Fruit fly (Drosophila melanogaster) whole organism, wandering third instar larva: ENCODE results near the gene Cpr78Ca.

Experiments
- Abd-B ChIP-seq: fragments of >200 bp; optimal IDR thresholded peaks from 2 replicates; lab custom pipeline; 2017; ENCODE audit warnings: missing biosample characterization, missing genetic modification characterization
- CG32264 ChIP-seq: fragments of 200-800 bp; sonication (Bioruptor generic); optimal IDR thresholded peaks from 2 replicates; lab custom pipeline; 2016; ENCODE audit warnings: missing biosample characterization, missing genetic modification characterization
- CG9705 ChIP-seq: fragments of 200-800 bp; sonication (Bioruptor generic); optimal IDR thresholded peaks from 2 replicates; lab custom pipeline; 2018; ENCODE audit warnings: missing biosample characterization, mild to moderate bottlenecking, missing genetic modification characterization
- CrebA ChIP-seq: fragments of 200-800 bp; sonication (Bioruptor generic); optimal IDR thresholded peaks from 2 replicates; lab custom pipeline; 2016; ENCODE audit warnings: missing biosample characterization, mild to moderate bottlenecking, missing genetic modification characterization, borderline replicate concordance
- Dfd ChIP-seq: fragments of >200 bp; optimal IDR thresholded peaks from 2 replicates; lab custom pipeline; 2017; ENCODE audit warnings: missing biosample characterization, missing genetic modification characterization
- Dif ChIP-seq: fragments of 200-275, 200-300 bp; sonication (Bioruptor generic); optimal IDR thresholded peaks from 2 replicates; lab custom pipeline; 2018; ENCODE audit warnings: missing biosample characterization, missing genetic modification characterization; ENCODE audit not compliant: partially characterized antibody
- GATAd ChIP-seq: sonication (Bioruptor generic); optimal IDR thresholded peaks from 2 replicates; lab custom pipeline; 2016; ENCODE audit warnings: missing biosample characterization, missing genetic modification characterization
- HLH106 ChIP-seq: fragments of 200-800 bp; optimal IDR thresholded peaks from 3 replicates; lab custom pipeline; 2019; ENCODE audit warnings: missing biosample characterization, mild to moderate bottlenecking, missing genetic modification characterization, moderate library complexity
- Hnf4 ChIP-seq: fragments of 200-800 bp; sonication (Bioruptor generic); optimal IDR thresholded peaks from 2 replicates; lab custom pipeline; 2016; ENCODE audit warnings: missing biosample characterization, mild to moderate bottlenecking, missing genetic modification characterization
- Hr78 ChIP-seq: fragments of >200 bp; optimal IDR thresholded peaks from 2 replicates; lab custom pipeline; 2017; ENCODE audit warnings: missing biosample characterization, missing genetic modification characterization
- Hr83 ChIP-seq: fragments of 200-300 bp; sonication (Bioruptor generic); optimal IDR thresholded peaks from 2 replicates; lab custom pipeline; 2016; ENCODE audit warnings: missing biosample characterization, mild to moderate bottlenecking, missing genetic modification characterization, moderate library complexity; ENCODE audit not compliant: poor library complexity, severe bottlenecking
- Jra ChIP-seq: sonication (Bioruptor generic); optimal IDR thresholded peaks from 2 replicates; lab custom pipeline; 2016; ENCODE audit warnings: missing biosample characterization, missing genetic modification characterization
- Mio ChIP-seq: sonication (Bioruptor generic); optimal IDR thresholded peaks from 2 replicates; lab custom pipeline; 2016; ENCODE audit warnings: missing biosample characterization, missing genetic modification characterization
- Myc ChIP-seq: fragments of >200 bp; optimal IDR thresholded peaks from 2 replicates; lab custom pipeline; 2017
- N ChIP-seq: fragments of >200 bp; optimal IDR thresholded peaks from 2 replicates; lab custom pipeline; 2018; ENCODE audit warnings: missing biosample characterization, missing external identifiers, missing genetic modification characterization
- OdsH ChIP-seq: fragments of 200-800 bp; sonication (Bioruptor generic); optimal IDR thresholded peaks from 2 replicates; lab custom pipeline; 2016; ENCODE audit warnings: missing biosample characterization, mild to moderate bottlenecking, missing genetic modification characterization
- Rel ChIP-seq, 2 experiments: fragments of 200-800 bp; sonication (Bioruptor generic) in 1 of 2; optimal IDR thresholded peaks; 2 replicates in 1 of 2; 3 replicates in 1 of 2; lab custom pipeline; 2016 to 2019; ENCODE audit warnings: mild to moderate bottlenecking in 2 of 2, missing biosample characterization in 2 of 2, missing genetic modification characterization in 2 of 2, moderate library complexity in 1 of 2
- Sp1 ChIP-seq: fragments of 200-800 bp; sonication (Bioruptor generic); optimal IDR thresholded peaks from 3 replicates; lab custom pipeline; 2019; ENCODE audit warnings: missing biosample characterization, mild to moderate bottlenecking, missing genetic modification characterization, moderate library complexity
- Vsx2 ChIP-seq: fragments of 200-300, 225-300 bp; sonication (Bioruptor generic); optimal IDR thresholded peaks from 2 replicates; lab custom pipeline; 2018; ENCODE audit warnings: missing biosample characterization, missing genetic modification characterization; ENCODE audit not compliant: partially characterized antibody
- br ChIP-seq: fragments of 200-800 bp; sonication (Bioruptor generic); optimal IDR thresholded peaks from 2 replicates; lab custom pipeline; 2016; ENCODE audit warnings: missing biosample characterization, missing genetic modification characterization
- brk ChIP-seq: fragments of 200-800 bp; sonication (Bioruptor generic); optimal IDR thresholded peaks from 2 replicates; lab custom pipeline; 2016; ENCODE audit warnings: missing biosample characterization, mild to moderate bottlenecking, missing genetic modification characterization
- dl ChIP-seq, 2 experiments: fragments of 175-275, 200-275 bp in 1 of 2; fragments of 200-275 bp in 1 of 2; sonication (Bioruptor generic); optimal IDR thresholded peaks; lab custom pipeline; 2018; ENCODE audit warnings: mild to moderate bottlenecking in 2 of 2, missing biosample characterization in 2 of 2, missing genetic modification characterization in 2 of 2, moderate library complexity in 2 of 2; ENCODE audit not compliant: partially characterized antibody in 2 of 2, insufficient read depth in 1 of 2
- dmrt93B ChIP-seq: fragments of 200-800 bp; sonication (Bioruptor generic); optimal IDR thresholded peaks from 2 replicates; lab custom pipeline; 2018; ENCODE audit warnings: missing biosample characterization, mild to moderate bottlenecking, missing genetic modification characterization
- dsf ChIP-seq: sonication (Bioruptor generic); optimal IDR thresholded peaks from 2 replicates; lab custom pipeline; 2016; ENCODE audit warnings: missing biosample characterization, missing genetic modification characterization, borderline replicate concordance
- ey ChIP-seq: fragments of 200-800 bp; sonication (Bioruptor generic); optimal IDR thresholded peaks from 2 replicates; lab custom pipeline; 2016; ENCODE audit warnings: missing biosample characterization, missing genetic modification characterization
- foxo ChIP-seq, 2 experiments: fragments of 200-800 bp; sonication (Bioruptor generic); optimal IDR thresholded peaks; 2 replicates in 1 of 2; 3 replicates in 1 of 2; lab custom pipeline; 2016 to 2017; ENCODE audit warnings: missing biosample characterization in 2 of 2, missing genetic modification characterization in 2 of 2
- fru ChIP-seq: fragments of 200-800 bp; sonication (Bioruptor generic); optimal IDR thresholded peaks from 3 replicates; lab custom pipeline; 2016; ENCODE audit warnings: missing biosample characterization, mild to moderate bottlenecking, missing genetic modification characterization
- h ChIP-seq: fragments of 200-800 bp; sonication (Bioruptor generic); optimal IDR thresholded peaks from 3 replicates; lab custom pipeline; 2016; ENCODE audit warnings: missing biosample characterization, mild to moderate bottlenecking, missing genetic modification characterization
- jim ChIP-seq: fragments of 175-275, 200-325 bp; sonication (Bioruptor generic); optimal IDR thresholded peaks from 2 replicates; lab custom pipeline; 2016; ENCODE audit warnings: missing biosample characterization, mild to moderate bottlenecking, missing genetic modification characterization
- lola ChIP-seq: fragments of >200 bp; optimal IDR thresholded peaks from 2 replicates; lab custom pipeline; 2017; ENCODE audit warnings: missing biosample characterization, missing genetic modification characterization
- pan ChIP-seq: fragments of >200 bp; optimal IDR thresholded peaks from 2 replicates; lab custom pipeline; 2017
- psq ChIP-seq: fragments of 200-800 bp; sonication (Bioruptor generic); optimal IDR thresholded peaks from 3 replicates; lab custom pipeline; 2017; ENCODE audit warnings: missing biosample characterization, mild to moderate bottlenecking, missing genetic modification characterization, moderate library complexity
- rgr ChIP-seq: fragments of 200-800 bp; sonication (Bioruptor generic); optimal IDR thresholded peaks from 3 replicates; lab custom pipeline; 2016; ENCODE audit warnings: missing biosample characterization, mild to moderate bottlenecking, missing genetic modification characterization
- sage ChIP-seq: fragments of 200-800 bp; sonication (Bioruptor generic); optimal IDR thresholded peaks from 2 replicates; lab custom pipeline; 2016; ENCODE audit warnings: missing biosample characterization, mild to moderate bottlenecking, missing genetic modification characterization
- sv ChIP-seq: fragments of 200-800 bp; sonication (Bioruptor generic); optimal IDR thresholded peaks from 3 replicates; lab custom pipeline; 2016; ENCODE audit warnings: missing biosample characterization, missing genetic modification characterization
- tai ChIP-seq: sonication (Bioruptor generic); optimal IDR thresholded peaks from 2 replicates; lab custom pipeline; 2016; ENCODE audit warnings: missing biosample characterization, missing genetic modification characterization
- usp ChIP-seq: fragments of >200 bp; optimal IDR thresholded peaks from 2 replicates; lab custom pipeline; 2017; ENCODE audit warnings: missing biosample characterization, missing genetic modification characterization
- woc ChIP-seq: sonication (Bioruptor generic); optimal IDR thresholded peaks from 2 replicates; lab custom pipeline; 2016; ENCODE audit warnings: missing biosample characterization, mild to moderate bottlenecking, missing genetic modification characterization

The Cpr78Ca gene

DNA sequence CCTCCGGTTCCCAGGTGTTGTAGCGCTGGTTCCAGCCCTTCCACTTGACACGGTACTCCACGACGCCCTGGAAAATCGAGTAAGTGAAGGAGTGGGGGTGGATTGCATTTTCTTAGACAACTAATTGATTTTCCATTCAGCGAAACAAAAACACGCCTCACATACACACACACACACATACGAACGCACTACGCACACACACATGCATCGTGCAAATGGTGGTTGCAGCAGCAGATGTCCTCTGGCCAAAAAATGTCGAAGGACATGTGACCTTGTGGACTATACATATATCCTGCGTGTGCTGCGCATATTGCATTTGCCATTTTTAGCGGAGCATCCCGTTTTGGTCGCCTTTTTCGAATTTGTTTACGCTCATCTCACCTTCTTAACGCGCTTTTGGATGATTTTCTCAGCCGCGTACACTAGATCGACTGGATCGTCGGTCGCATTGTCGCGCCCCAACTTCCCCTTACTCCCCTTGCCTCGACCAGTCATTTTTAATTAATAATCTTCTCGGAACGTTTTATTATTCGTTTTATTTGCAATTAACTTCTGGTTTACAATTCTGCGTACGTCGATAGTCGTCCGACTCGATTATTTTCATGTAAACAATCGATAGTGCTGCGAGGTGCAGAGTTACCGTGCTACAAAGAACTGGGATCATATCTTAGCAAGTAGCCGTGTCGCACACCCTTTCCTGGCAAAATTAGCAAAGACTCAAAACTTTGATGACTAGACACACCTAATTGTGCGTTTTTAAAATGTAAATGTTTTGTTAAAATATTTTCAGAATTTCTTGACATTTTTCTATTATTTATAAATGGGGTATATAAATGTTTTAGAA, 25.0 kb upstream of the Cpr78Ca start, which contains the start of gene Pc:
TSS of gene Pc (minus strand) at position 605 of the 844 bp plus-strand sequence.
- TF ChIP-seq woc (GFP tag; lab: Kevin White, UChicago) (no peak), CrebA (no peak), OdsH (GFP tag; lab: Kevin White, UChicago) (no peak), brk (no peak), Vsx2 (GFP tag; lab: Kevin White, UChicago) (peak; percentile 44), CG32264 (GFP tag; lab: Kevin White, UChicago) (no peak), psq (GFP tag; lab: Kevin White, UChicago) (no peak), ey (GFP tag; lab: Kevin White, UChicago) (no peak), Jra (GFP tag; lab: Kevin White, UChicago) (no peak), br (GFP tag; lab: Kevin White, UChicago) (no peak), GATAd (GFP tag; lab: Kevin White, UChicago) (no peak), Sp1 (no peak), Myc (lab: Kevin White, UChicago) (peak; percentile 6), CG9705 (no peak), lola (GFP tag; lab: Kevin White, UChicago) (no peak), jim (GFP tag; lab: Kevin White, UChicago) (no peak), h (peak; percentile 20), dsf (GFP tag; lab: Kevin White, UChicago) (no peak), dl (GFP tag; optimal IDR thresholded peaks at IDR 0.05; lab: Kevin White, UChicago; ENCODE audit: insufficient read depth in 1 of 2, partially characterized antibody in 2 of 2) (no peak), Hr78 (GFP tag; lab: Kevin White, UChicago) (no peak), Hr83 (GFP tag; lab: Kevin White, UChicago) (peak; percentile 38), Rel (GFP tag; optimal IDR thresholded peaks at IDR 0.05; lab: Kevin White, UChicago) (no peak), Rel (tag; optimal IDR thresholded peaks at IDR 0.05; lab: Kevin White, UChicago) (no peak), Hnf4 (GFP tag; lab: Kevin White, UChicago) (no peak), tai (GFP tag; lab: Kevin White, UChicago) (no peak), sage (no peak), rgr (GFP tag; lab: Kevin White, UChicago) (no peak), Mio (GFP tag; lab: Kevin White, UChicago) (no peak), N (GFP tag; lab: Kevin White, UChicago) (peak; percentile 37), fru (GFP tag; lab: Kevin White, UChicago) (no peak), foxo (GFP tag; optimal IDR thresholded peaks at IDR 0.05; lab: Kevin White, UChicago) (no peak), HLH106 (tag; lab: Kevin White, UChicago) (peak; percentile 22), dmrt93B (no peak), Abd-B (GFP tag; lab: Kevin White, UChicago) (no peak), Dif (GFP tag; lab: Kevin White, UChicago) (no peak), Dfd (GFP tag; lab: Kevin White, UChicago) (no peak), pan (lab: Kevin White, UChicago) (no peak), usp (no peak), sv (GFP tag; lab: Kevin White, UChicago) (no peak)

- TF ChIP-seq dl (GFP tag; optimal IDR thresholded peaks at IDR 0.05; lab: Kevin White, UChicago; ENCODE audit: insufficient read depth in 1 of 2, partially characterized antibody in 2 of 2) = no peak
- peak; percentile 100 for TF ChIP-seq HLH106 (tag; lab: Kevin White, UChicago)
- TF ChIP-seq Rel (GFP tag; optimal IDR thresholded peaks at IDR 0.05; lab: Kevin White, UChicago) = peak; percentile 99
- peak; percentile 98 for TF ChIP-seq Rel (tag; optimal IDR thresholded peaks at IDR 0.05; lab: Kevin White, UChicago)
- no peak for TF ChIP-seq jim (GFP tag; lab: Kevin White, UChicago)
- no peak for TF ChIP-seq Dif (GFP tag; lab: Kevin White, UChicago)
- TF ChIP-seq Hr83 (GFP tag; lab: Kevin White, UChicago) = peak; percentile 98
- no peak for TF ChIP-seq pan (lab: Kevin White, UChicago)
- TF ChIP-seq CG32264 (GFP tag; lab: Kevin White, UChicago) = peak; percentile 98
- peak; percentile 100 for TF ChIP-seq OdsH (GFP tag; lab: Kevin White, UChicago)
- TF ChIP-seq Sp1 = peak; percentile 100
- peak; percentile 99 for TF ChIP-seq Hnf4 (GFP tag; lab: Kevin White, UChicago)
- TF ChIP-seq usp = no peak
- peak; percentile 100 for TF ChIP-seq h
- TF ChIP-seq sv (GFP tag; lab: Kevin White, UChicago) = peak; percentile 98
- TF ChIP-seq foxo (GFP tag; optimal IDR thresholded peaks at IDR 0.05; lab: Kevin White, UChicago) = peak; percentile 98 to 100
- TF ChIP-seq fru (GFP tag; lab: Kevin White, UChicago) = peak; percentile 99
- TF ChIP-seq ey (GFP tag; lab: Kevin White, UChicago) = peak; percentile 99
- TF ChIP-seq Mio (GFP tag; lab: Kevin White, UChicago) = peak; percentile 94
- TF ChIP-seq dsf (GFP tag; lab: Kevin White, UChicago) = peak; percentile 97
- peak; percentile 97 for TF ChIP-seq GATAd (GFP tag; lab: Kevin White, UChicago)
- TF ChIP-seq woc (GFP tag; lab: Kevin White, UChicago) = peak; percentile 99
- TF ChIP-seq br (GFP tag; lab: Kevin White, UChicago) = peak; percentile 100
- TF ChIP-seq Abd-B (GFP tag; lab: Kevin White, UChicago) = no peak
- TF ChIP-seq psq (GFP tag; lab: Kevin White, UChicago) = peak; percentile 98
- peak; percentile 97 for TF ChIP-seq CrebA
- TF ChIP-seq Vsx2 (GFP tag; lab: Kevin White, UChicago) = no peak
- TF ChIP-seq lola (GFP tag; lab: Kevin White, UChicago) = no peak
- TF ChIP-seq Jra (GFP tag; lab: Kevin White, UChicago) = peak; percentile 98
- TF ChIP-seq N (GFP tag; lab: Kevin White, UChicago) = no peak
- TF ChIP-seq tai (GFP tag; lab: Kevin White, UChicago) = peak; percentile 98
- TF ChIP-seq dmrt93B = peak; percentile 98
- peak; percentile 99 for TF ChIP-seq brk
- peak; percentile 99 for TF ChIP-seq sage
- peak; percentile 100 for TF ChIP-seq CG9705
- peak; percentile 100 for TF ChIP-seq rgr (GFP tag; lab: Kevin White, UChicago)
- TF ChIP-seq Dfd (GFP tag; lab: Kevin White, UChicago) = peak; percentile 52
- TF ChIP-seq Hr78 (GFP tag; lab: Kevin White, UChicago) = no peak
- peak; percentile 41 for TF ChIP-seq Myc (lab: Kevin White, UChicago)
Observed at dm6 chr3L:21304400-21304799, 11.8 kb upstream of the Cpr78Ca start, which contains the start of the genes CG11309 and CG7632. Gene CG11309, minus strand, starts transcription at chr3L:21304658. Gene CG7632, plus strand, starts transcription at chr3L:21304697.
